Worm (Caenorhabditis elegans): ENCODE data around the gene eak-7.

Gene eak-7

ce11 chrIV:12590373-12590772, 24.6 kb upstream of the eak-7 start, which contains the start of gene cul-6:
Gene cul-6, minus strand, starts transcription at chrIV:12590451.
- TF ChIP-seq nhr-12 (tag; optimal IDR thresholded peaks at IDR 0.05) (no peak), unc-55 (GFP tag; optimal IDR thresholded peaks at IDR 0.05) (peak; percentile 27), nhr-25 (tag; optimal IDR thresholded peaks at IDR 0.05) (no peak), fos-1 (tag; optimal IDR thresholded peaks at IDR 0.05) (no peak), alr-1 (tag; optimal IDR thresholded peaks at IDR 0.05) (no peak), nhr-237 (tag; optimal IDR thresholded peaks at IDR 0.05) (no peak)

ce11 chrIV:12585966-12586365, 20.2 kb upstream of the eak-7 start, which contains the start of gene K08E7.8:
Gene K08E7.8, minus strand, starts transcription at chrIV:12586066.
- TF ChIP-seq nhr-21 (tag; optimal IDR thresholded peaks at IDR 0.05) (no peak), elt-3 (tag; optimal IDR thresholded peaks at IDR 0.05) (no peak), gmeb-1 (tag; optimal IDR thresholded peaks at IDR 0.05) (no peak), unc-39 (tag; optimal IDR thresholded peaks at IDR 0.05) (no peak), unc-55 (GFP tag; optimal IDR thresholded peaks at IDR 0.05) (no peak), C34F6.9 (tag; optimal IDR thresholded peaks at IDR 0.05) (no peak), mab-5 (tag; optimal IDR thresholded peaks at IDR 0.05) (no peak), sma-3 (GFP tag; optimal IDR thresholded peaks at IDR 0.05) (no peak), fos-1 (tag; optimal IDR thresholded peaks at IDR 0.05) (no peak), nhr-10 (tag; optimal IDR thresholded peaks at IDR 0.05) (no peak), nhr-237 (tag; optimal IDR thresholded peaks at IDR 0.05) (no peak), R02D3.7 (tag; optimal IDR thresholded peaks at IDR 0.05) (no peak)

ce11 chrIV:12584146-12584545, 18.4 kb upstream of the eak-7 start:
- TF ChIP-seq ceh-82 (tag; optimal IDR thresholded peaks at IDR 0.05), result no peak
- no peak for TF ChIP-seq skn-1 (tag; optimal IDR thresholded peaks at IDR 0.05)
- no peak for TF ChIP-seq unc-62 (GFP tag; optimal IDR thresholded peaks at IDR 0.05)
- TF ChIP-seq nhr-25 (tag; optimal IDR thresholded peaks at IDR 0.05), result no peak
- TF ChIP-seq crh-2 (tag; optimal IDR thresholded peaks at IDR 0.05), result peak; percentile 25
- TF ChIP-seq unc-39 (tag; optimal IDR thresholded peaks at IDR 0.05), result no peak
- TF ChIP-seq lin-11 (tag; optimal IDR thresholded peaks at IDR 0.05), result no peak
- TF ChIP-seq snpc-4 (tag; optimal IDR thresholded peaks at IDR 0.05), result peak; percentile 47
- TF ChIP-seq nhr-129 (tag; optimal IDR thresholded peaks at IDR 0.05), result peak; percentile 21
- TF ChIP-seq F13H6.1 (tag; optimal IDR thresholded peaks at IDR 0.05), result peak; percentile 20
- peak; percentile 43 for TF ChIP-seq zag-1 (tag; optimal IDR thresholded peaks at IDR 0.05)
- peak; percentile 74 for TF ChIP-seq C34F6.9 (tag; optimal IDR thresholded peaks at IDR 0.05)
- no peak for TF ChIP-seq sma-9 (GFP tag; optimal IDR thresholded peaks at IDR 0.05)
- no peak for TF ChIP-seq sma-9 (tag; optimal IDR thresholded peaks at IDR 0.05)
- no peak for TF ChIP-seq ztf-4 (tag; optimal IDR thresholded peaks at IDR 0.05)
- peak; percentile 42 for TF ChIP-seq unc-55 (GFP tag; optimal IDR thresholded peaks at IDR 0.05)
- no peak for TF ChIP-seq aly-2 (tag; optimal IDR thresholded peaks at IDR 0.05)
- TF ChIP-seq lin-13 (GFP tag; optimal IDR thresholded peaks at IDR 0.05), result peak; percentile 6
- TF ChIP-seq mdl-1 (tag; optimal IDR thresholded peaks at IDR 0.05), result peak in 1 of 2 experiments; percentile 45
- no peak for TF ChIP-seq ztf-11 (tag; optimal IDR thresholded peaks at IDR 0.05)
- no peak for TF ChIP-seq blmp-1 (tag; optimal IDR thresholded peaks at IDR 0.05; ENCODE audit: insufficient read depth)
- TF ChIP-seq mab-5 (tag; optimal IDR thresholded peaks at IDR 0.05), result no peak
- TF ChIP-seq nhr-12 (tag; optimal IDR thresholded peaks at IDR 0.05), result no peak
- no peak for TF ChIP-seq ZK546.5 (tag; optimal IDR thresholded peaks at IDR 0.05)
- TF ChIP-seq nhr-10 (tag; optimal IDR thresholded peaks at IDR 0.05), result no peak
- TF ChIP-seq nhr-6 (tag; optimal IDR thresholded peaks at IDR 0.05), result no peak
- no peak for TF ChIP-seq elt-3 (tag; optimal IDR thresholded peaks at IDR 0.05)
- no peak for TF ChIP-seq elt-1 (tag; optimal IDR thresholded peaks at IDR 0.05)

ce11 chrIV:12583181-12583580, 17.4 kb upstream of the eak-7 start:
- peak in 1 of 2 experiments; percentile 17 for TF ChIP-seq lsy-2 (tag; optimal IDR thresholded peaks at IDR 0.05)
- TF ChIP-seq sma-3 (GFP tag; optimal IDR thresholded peaks at IDR 0.05), result no peak
- no peak for TF ChIP-seq nhr-11 (tag; optimal IDR thresholded peaks at IDR 0.05)
- no peak for TF ChIP-seq nhr-25 (tag; optimal IDR thresholded peaks at IDR 0.05)
- peak; percentile 1 for TF ChIP-seq sem-4 (tag; optimal IDR thresholded peaks at IDR 0.05)
- no peak for TF ChIP-seq nhr-23 (tag; optimal IDR thresholded peaks at IDR 0.05)
- TF ChIP-seq ceh-16 (tag; optimal IDR thresholded peaks at IDR 0.05), result no peak
- peak; percentile 1 for TF ChIP-seq crh-2 (tag; optimal IDR thresholded peaks at IDR 0.05)
- peak; percentile 54 for TF ChIP-seq C34F6.9 (tag; optimal IDR thresholded peaks at IDR 0.05)
